Worm (Caenorhabditis elegans) whole organism, late embryonic: ENCODE measurements around the gene srh-146.

Experiments
- C08G9.2 ChIP-seq: sonication (generic microtip); optimal IDR thresholded peaks from 2 replicates; lab custom pipeline; 2016; ENCODE audit warnings: mild to moderate bottlenecking, missing genetic modification characterization, moderate library complexity, missing compliant biosample characterization
- C38D4.7 ChIP-seq: fragments of 200-800 bp; sonication (Bioruptor generic); optimal IDR thresholded peaks from 2 replicates; lab custom pipeline; 2018; ENCODE audit warnings: mild to moderate bottlenecking, missing genetic modification characterization, moderate library complexity, missing compliant biosample characterization
- F13H6.1 ChIP-seq: sonication (generic microtip); optimal IDR thresholded peaks from 2 replicates; lab custom pipeline; 2016; ENCODE audit warnings: missing genetic modification characterization, missing compliant biosample characterization
- K02D7.2 ChIP-seq: sonication (generic microtip); optimal IDR thresholded peaks from 2 replicates; lab custom pipeline; 2017; ENCODE audit warnings: mild to moderate bottlenecking, missing genetic modification characterization, missing compliant biosample characterization
- K09A11.1 ChIP-seq: sonication (generic microtip); optimal IDR thresholded peaks from 2 replicates; lab custom pipeline; 2017; ENCODE audit warnings: antibody characterized with exemption, mild to moderate bottlenecking, missing genetic modification characterization, missing compliant biosample characterization; ENCODE audit not compliant: insufficient read depth
- ceh-19 ChIP-seq: fragments of 200-800 bp; sonication (Bioruptor generic); optimal IDR thresholded peaks from 2 replicates; lab custom pipeline; 2018; ENCODE audit warnings: mild to moderate bottlenecking, missing genetic modification characterization, missing compliant biosample characterization
- ceh-2 ChIP-seq: sonication (generic microtip); optimal IDR thresholded peaks from 2 replicates; lab custom pipeline; 2016; ENCODE audit warnings: missing genotype, missing genetic modification characterization, missing compliant biosample characterization
- ceh-31 ChIP-seq: sonication (generic microtip); optimal IDR thresholded peaks from 2 replicates; lab custom pipeline; 2016; ENCODE audit warnings: missing genetic modification characterization, missing compliant biosample characterization
- ceh-34 ChIP-seq: sonication (generic microtip); optimal IDR thresholded peaks from 2 replicates; lab custom pipeline; 2016; ENCODE audit warnings: mild to moderate bottlenecking, missing genetic modification characterization, missing compliant biosample characterization
- ceh-45 ChIP-seq: fragments of 200-800 bp; sonication (Bioruptor generic); IDR thresholded peaks from 2 replicates; pipeline ENCODE4 v1.3.6; 2022; ENCODE audit warnings: missing genetic modification reagents, missing genetic modification characterization, missing compliant biosample characterization
- ceh-6 ChIP-seq: fragments of 200-800 bp; sonication (Bioruptor generic); optimal IDR thresholded peaks from 2 replicates; lab custom pipeline; 2018; ENCODE audit warnings: mild to moderate bottlenecking, missing genetic modification characterization, missing compliant biosample characterization
- dve-1 ChIP-seq: sonication (generic microtip); optimal IDR thresholded peaks from 2 replicates; lab custom pipeline; 2017; ENCODE audit warnings: antibody characterized with exemption, mild to moderate bottlenecking, missing genetic modification characterization, missing compliant biosample characterization
- elt-2 ChIP-seq: sonication (generic microtip); optimal IDR thresholded peaks from 2 replicates; lab custom pipeline; 2016; ENCODE audit warnings: missing genetic modification reagents, missing genetic modification characterization, missing compliant biosample characterization
- elt-4 ChIP-seq: sonication (generic microtip); optimal IDR thresholded peaks from 2 replicates; lab custom pipeline; 2016; ENCODE audit warnings: missing genetic modification characterization, missing compliant biosample characterization
- fax-1 ChIP-seq: sonication (generic microtip); optimal IDR thresholded peaks from 2 replicates; lab custom pipeline; 2016; ENCODE audit warnings: missing genotype, missing genetic modification characterization, missing compliant biosample characterization
- gmeb-2 ChIP-seq: sonication (generic microtip); optimal IDR thresholded peaks from 2 replicates; lab custom pipeline; 2016; ENCODE audit warnings: missing genetic modification characterization, inconsistent platforms, missing compliant biosample characterization
- hlh-13 ChIP-seq: fragments of 200-800 bp; sonication (Bioruptor generic); optimal IDR thresholded peaks from 2 replicates; lab custom pipeline; 2018; ENCODE audit warnings: mild to moderate bottlenecking, missing genetic modification characterization, missing compliant biosample characterization
- hlh-30 ChIP-seq: sonication (generic microtip); optimal IDR thresholded peaks from 2 replicates; lab custom pipeline; 2017; ENCODE audit warnings: antibody characterized with exemption, missing genetic modification characterization, missing compliant biosample characterization; ENCODE audit not compliant: insufficient read depth
- hlh-8 ChIP-seq: sonication (generic microtip); optimal IDR thresholded peaks from 2 replicates; lab custom pipeline; 2016; ENCODE audit warnings: missing genotype, missing genetic modification characterization, missing compliant biosample characterization
- lim-6 ChIP-seq: sonication (generic microtip); optimal IDR thresholded peaks from 2 replicates; lab custom pipeline; 2016; ENCODE audit warnings: missing genetic modification characterization, missing compliant biosample characterization
- madf-2 ChIP-seq: sonication (generic microtip); optimal IDR thresholded peaks from 2 replicates; lab custom pipeline; 2017; ENCODE audit warnings: missing genetic modification characterization, missing compliant biosample characterization
- nhr-11 ChIP-seq: fragments of 150-350 bp; optimal IDR thresholded peaks from 2 replicates; lab custom pipeline; 2014; ENCODE audit warnings: missing biosample characterization, missing genetic modification characterization
- nhr-232 ChIP-seq: sonication (generic microtip); optimal IDR thresholded peaks from 2 replicates; lab custom pipeline; 2016; ENCODE audit warnings: missing genetic modification characterization, missing compliant biosample characterization
- odd-2 ChIP-seq: sonication (generic microtip); optimal IDR thresholded peaks from 2 replicates; lab custom pipeline; 2017; ENCODE audit warnings: antibody characterized with exemption, mild to moderate bottlenecking, missing genetic modification characterization, missing compliant biosample characterization
- pax-1 ChIP-seq: fragments of 150-350 bp; optimal IDR thresholded peaks from 2 replicates; lab custom pipeline; 2014; ENCODE audit warnings: missing biosample characterization, missing genetic modification characterization
- pha-2 ChIP-seq: sonication (generic microtip); optimal IDR thresholded peaks from 2 replicates; lab custom pipeline; 2017; ENCODE audit warnings: mild to moderate bottlenecking, missing genetic modification characterization, missing compliant biosample characterization
- pha-4 ChIP-seq: fragments of 150-350 bp; optimal IDR thresholded peaks from 2 replicates; lab custom pipeline; 2018; ENCODE audit warnings: missing biosample characterization, missing genetic modification reagents, missing genetic modification characterization
- pros-1 ChIP-seq: fragments of 150-350 bp; optimal IDR thresholded peaks from 2 replicates; lab custom pipeline; 2014; ENCODE audit warnings: missing biosample characterization, missing genetic modification reagents, missing genetic modification characterization
- ref-2 ChIP-seq: sonication (generic microtip); optimal IDR thresholded peaks from 2 replicates; lab custom pipeline; 2016; ENCODE audit warnings: missing genetic modification characterization, missing compliant biosample characterization
- rnt-1 ChIP-seq: sonication (generic microtip); optimal IDR thresholded peaks from 2 replicates; lab custom pipeline; 2016; ENCODE audit warnings: missing genetic modification characterization, missing compliant biosample characterization
- sdc-2 ChIP-seq: sonication (generic microtip); optimal IDR thresholded peaks from 2 replicates; lab custom pipeline; 2016; ENCODE audit warnings: missing genotype, missing genetic modification characterization, missing compliant biosample characterization
- sox-2 ChIP-seq: fragments of 200-800 bp; sonication (Bioruptor generic); IDR thresholded peaks from 2 replicates; pipeline ENCODE4 v1.3.6; 2022; ENCODE audit warnings: missing genetic modification reagents, missing genetic modification characterization, missing compliant biosample characterization
- syd-9 ChIP-seq: sonication (generic microtip); optimal IDR thresholded peaks from 2 replicates; lab custom pipeline; 2016; ENCODE audit warnings: mild to moderate bottlenecking, missing genetic modification characterization, moderate library complexity, missing compliant biosample characterization
- tbx-2 ChIP-seq: sonication (generic microtip); optimal IDR thresholded peaks from 2 replicates; lab custom pipeline; 2016; ENCODE audit warnings: missing genetic modification characterization, missing compliant biosample characterization
- unc-42 ChIP-seq: sonication (generic microtip); optimal IDR thresholded peaks from 2 replicates; lab custom pipeline; 2016; ENCODE audit warnings: missing genotype, missing genetic modification characterization, missing compliant biosample characterization
- unc-55 ChIP-seq: sonication (generic microtip); optimal IDR thresholded peaks from 2 replicates; lab custom pipeline; 2017; ENCODE audit warnings: missing biosample characterization, missing genetic modification reagents, missing genetic modification characterization

srh-146 gene

ce11 chrV:2920125-2920524 lies 6.1 kb downstream of the srh-146 start:
- TF ChIP-seq elt-4 (tag; lab: Kevin White, UChicago) (no peak), C08G9.2 (tag; lab: Kevin White, UChicago) (no peak), madf-2 (no peak), ref-2 (tag; lab: Kevin White, UChicago) (no peak), ceh-2 (tag; lab: Kevin White, UChicago) (no peak), elt-2 (tag; lab: Kevin White, UChicago) (no peak), hlh-13 (GFP tag; lab: Kevin White, UChicago) (no peak), pros-1 (no peak), fax-1 (tag; lab: Kevin White, UChicago) (no peak), F13H6.1 (tag; lab: Kevin White, UChicago) (no peak), syd-9 (tag; lab: Kevin White, UChicago) (no peak), tbx-2 (no peak), hlh-8 (tag; lab: Kevin White, UChicago) (no peak)

- TF ChIP-seq hlh-30 (tag; lab: Kevin White, UChicago), result no peak
- no peak for TF ChIP-seq pha-4 (tag; lab: Kevin White, UChicago)
- no peak for TF ChIP-seq K02D7.2 (tag; lab: Kevin White, UChicago)
Measured at ce11 chrV:2922594-2922993, 8.5 kb downstream of the srh-146 start, which contains the start of gene srh-38. srh-38 (minus strand) TSS chrV:2922694.

ce11 chrV:2927553-2927952 lies 13.5 kb downstream of the srh-146 start, which contains the start of gene C31B8.12:
C31B8.12 (minus strand) TSS chrV:2927653.
- no peak for TF ChIP-seq nhr-232 (tag; lab: Kevin White, UChicago)
- no peak for TF ChIP-seq lim-6 (tag; lab: Kevin White, UChicago)
- TF ChIP-seq pha-2 (tag; lab: Kevin White, UChicago), result no peak
- no peak for TF ChIP-seq C08G9.2 (tag; lab: Kevin White, UChicago)
- TF ChIP-seq nhr-11 (tag; lab: Kevin White, UChicago), result no peak
- TF ChIP-seq fax-1 (tag; lab: Kevin White, UChicago), result no peak
- no peak for TF ChIP-seq rnt-1
- no peak for TF ChIP-seq ceh-45 (GFP tag; lab: Robert Waterston, UW)
- TF ChIP-seq dve-1, result no peak
- TF ChIP-seq sox-2 (GFP tag; lab: Robert Waterston, UW), result no peak
- no peak for TF ChIP-seq ceh-19 (GFP tag; lab: Kevin White, UChicago)
- TF ChIP-seq K09A11.1 (tag; lab: Kevin White, UChicago), result no peak
- no peak for TF ChIP-seq unc-42
- TF ChIP-seq hlh-8 (tag; lab: Kevin White, UChicago), result no peak
- no peak for TF ChIP-seq pax-1 (tag; lab: Kevin White, UChicago)

ce11 chrV:2929753-2930152 lies 15.7 kb downstream of the srh-146 start, which contains the start of gene C31B8.16:
C31B8.16 (plus strand) TSS chrV:2930053.
- TF ChIP-seq ceh-2 (tag; lab: Kevin White, UChicago), result no peak
- no peak for TF ChIP-seq unc-55 (GFP tag; lab: Kevin White, UChicago)
- TF ChIP-seq syd-9 (tag; lab: Kevin White, UChicago), result no peak
- no peak for TF ChIP-seq gmeb-2
- TF ChIP-seq C38D4.7, result no peak
- TF ChIP-seq ceh-31 (tag; lab: Kevin White, UChicago), result no peak
- no peak for TF ChIP-seq odd-2 (tag; lab: Kevin White, UChicago)
- TF ChIP-seq K09A11.1 (tag; lab: Kevin White, UChicago), result no peak
- TF ChIP-seq hlh-30 (tag; lab: Kevin White, UChicago), result no peak
- TF ChIP-seq ceh-6 (GFP tag; lab: Kevin White, UChicago), result no peak
- no peak for TF ChIP-seq ceh-34
- TF ChIP-seq sdc-2, result no peak
- no peak for TF ChIP-seq ceh-45 (GFP tag; lab: Robert Waterston, UW)
